Worm (Caenorhabditis elegans): ENCODE measurements around the gene C25E10.8.

The C25E10.8 gene

ce11 chrV:9094060-9094628 lies 40.3 kb upstream of the C25E10.8 start (continued):
- TF ChIP-seq unc-130 (tag; optimal IDR thresholded peaks at IDR 0.05) (peak; percentile 95), elt-3 (tag; optimal IDR thresholded peaks at IDR 0.05) (peak in 2 of 6 experiments; percentile 40 to 44), snu-23 (GFP tag; optimal IDR thresholded peaks at IDR 0.05) (peak; percentile 89), pax-3 (tag; optimal IDR thresholded peaks at IDR 0.05) (peak; percentile 28), grh-1 (GFP tag; IDR thresholded peaks at IDR 0.05) (peak; percentile 52), ces-1 (GFP tag; optimal IDR thresholded peaks at IDR 0.05) (no peak), unc-62 (GFP tag; optimal IDR thresholded peaks at IDR 0.05) (no peak), swsn-7 (tag; optimal IDR thresholded peaks at IDR 0.05) (peak; percentile 62), aha-1 (tag; optimal IDR thresholded peaks at IDR 0.05) (no peak), pqm-1 (tag; optimal IDR thresholded peaks at IDR 0.05) (no peak), irx-1 (tag; optimal IDR thresholded peaks at IDR 0.05) (peak; percentile 75), C16A3.4 (tag; optimal IDR thresholded peaks at IDR 0.05) (peak; percentile 54), nhr-85 (tag) (peak; percentile 95)

DNA sequence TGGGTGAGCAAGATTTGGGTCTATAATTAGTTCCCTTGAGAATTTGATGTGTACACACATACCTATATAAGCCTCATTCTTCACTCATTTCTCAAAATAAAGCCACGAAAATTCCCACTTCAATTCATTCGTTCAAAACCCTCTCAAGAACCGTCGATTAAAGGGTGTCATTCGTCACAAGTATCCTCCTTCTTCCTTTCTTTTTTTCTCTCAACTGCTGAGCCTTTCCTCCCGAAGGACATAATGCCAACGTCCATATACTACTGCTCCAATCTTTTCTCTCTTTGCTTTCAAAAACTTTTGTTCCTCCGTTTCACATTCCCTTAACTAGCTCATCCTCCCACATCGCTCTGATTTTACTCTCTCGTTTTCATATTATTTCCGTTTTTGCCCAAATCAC lies 38.3 kb upstream of the C25E10.8 start, which contains the start of gene T27E4.1:
Gene T27E4.1, plus strand, starts transcription at position 137 of the 400 bp plus-strand sequence.
- TF ChIP-seq lin-14 (GFP tag; optimal IDR thresholded peaks at IDR 0.05) (peak; percentile 63), C04F5.9 (tag; optimal IDR thresholded peaks at IDR 0.05) (no peak)

- peak; percentile 40 for TF ChIP-seq snpc-4 (tag; optimal IDR thresholded peaks at IDR 0.05)
Observed at ce11 chrV:9090824-9091798, 37.2 kb upstream of the C25E10.8 start.

DNA sequence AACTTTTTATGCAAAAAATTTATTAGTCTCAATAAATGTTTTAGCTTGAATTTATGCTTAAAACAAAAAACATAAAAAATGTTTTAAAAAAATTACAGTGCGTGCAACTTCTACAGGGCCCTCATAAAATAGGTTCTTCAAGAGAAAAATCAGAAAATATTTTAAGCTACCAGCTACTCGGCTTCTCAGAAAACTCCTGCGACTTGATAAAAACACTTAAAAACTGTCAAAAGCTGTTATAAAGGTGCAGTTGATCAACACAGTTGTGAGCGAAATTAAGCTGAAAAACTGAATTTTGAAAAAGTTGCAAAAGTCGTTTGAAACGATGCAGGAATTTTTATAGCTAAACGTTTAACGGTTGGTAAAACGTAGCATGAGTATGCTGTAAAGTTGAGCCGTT lies 34.9 kb upstream of the C25E10.8 start:
- TF ChIP-seq mab-9 (GFP tag; IDR thresholded peaks at IDR 0.05) (0 out of 2 replicates have a peak, but pooled peaks have one; percentile 8), pag-3 (tag; optimal IDR thresholded peaks at IDR 0.05; ENCODE audit: borderline replicate concordance, insufficient read depth) (no peak), ama-1 (optimal IDR thresholded peaks at IDR 0.05) (peak; percentile 76), nhr-85 (tag) (peak; percentile 20)

DNA sequence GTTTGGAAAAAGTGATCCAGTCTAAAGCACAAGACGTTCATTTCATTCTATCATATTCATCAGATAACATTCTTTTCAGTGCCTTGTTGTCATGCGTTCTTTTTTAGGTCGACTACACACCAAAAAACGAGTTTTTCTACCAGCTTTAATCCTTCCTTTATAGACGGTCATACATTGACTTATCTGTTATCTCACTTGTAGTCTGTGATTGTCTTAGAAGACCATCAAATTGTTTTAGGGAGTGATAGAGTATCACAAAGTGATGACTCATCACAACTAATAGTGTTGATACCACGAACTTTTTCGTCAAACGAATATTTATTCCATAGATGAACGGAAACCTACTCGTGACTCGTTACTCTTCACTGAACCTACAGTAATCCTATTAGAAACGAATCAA lies 32.0 kb upstream of the C25E10.8 start:
- TF ChIP-seq pax-3 (tag; optimal IDR thresholded peaks at IDR 0.05) (no peak), fos-1 (tag; optimal IDR thresholded peaks at IDR 0.05) (no peak), egl-13 (tag; optimal IDR thresholded peaks at IDR 0.05) (no peak), nhr-85 (tag) (peak; percentile 82), lin-35 (GFP tag; optimal IDR thresholded peaks at IDR 0.05) (peak in 1 of 2 experiments; percentile 13), hlh-17 (GFP tag; optimal IDR thresholded peaks at IDR 0.05; ENCODE audit: borderline replicate concordance) (no peak), nhr-47 (tag; optimal IDR thresholded peaks at IDR 0.05) (no peak), unc-98 (GFP tag; IDR thresholded peaks at IDR 0.05) (no peak), unc-86 (tag; optimal IDR thresholded peaks at IDR 0.05) (no peak), grh-1 (GFP tag; IDR thresholded peaks at IDR 0.05) (no peak), zip-4 (GFP tag; optimal IDR thresholded peaks at IDR 0.05) (no peak), C16A3.4 (tag; optimal IDR thresholded peaks at IDR 0.05) (no peak), blmp-1 (tag; optimal IDR thresholded peaks at IDR 0.05) (no peak), nhr-237 (tag; optimal IDR thresholded peaks at IDR 0.05) (no peak), fkh-4 (tag; optimal IDR thresholded peaks at IDR 0.05; ENCODE audit: borderline replicate concordance) (no peak), irx-1 (tag; optimal IDR thresholded peaks at IDR 0.05) (no peak), elt-3 (tag; optimal IDR thresholded peaks at IDR 0.05) (peak in 2 of 6 experiments; percentile 24 to 28), ces-1 (GFP tag; optimal IDR thresholded peaks at IDR 0.05) (no peak), nhr-84 (tag; optimal IDR thresholded peaks at IDR 0.05) (no peak), xbp-1 (tag; optimal IDR thresholded peaks at IDR 0.05) (no peak), mep-1 (tag; optimal IDR thresholded peaks at IDR 0.05) (peak; percentile 26), lin-14 (GFP tag; optimal IDR thresholded peaks at IDR 0.05) (no peak), ceh-90 (tag; optimal IDR thresholded peaks at IDR 0.05) (no peak)

Data from whole organism, L1 larva.